Worm (Caenorhabditis elegans) whole organism, midembryonic: Measurements from ENCODE around the gene F53H2.1.

Experiments used
- flt-1 ChIP-seq: fragments of 200-800 bp; sonication (Bioruptor generic); IDR thresholded peaks from 2 replicates; pipeline ENCODE4 v1.3.6; 2022; ENCODE audit warnings: missing genetic modification characterization, missing compliant biosample characterization
- ref-1 ChIP-seq: fragments of 200-800 bp; sonication (Bioruptor generic); conservative IDR thresholded peaks from 2 replicates; pipeline ENCODE4 v1.3.6; 2022; ENCODE audit warnings: missing genetic modification reagents, missing genetic modification characterization, missing compliant biosample characterization
- ztf-23 ChIP-seq: fragments of 200-800 bp; sonication (Bioruptor generic); IDR thresholded peaks from 2 replicates; pipeline ENCODE4 v1.3.6; 2022; ENCODE audit warnings: missing genetic modification reagents, missing genetic modification characterization, missing compliant biosample characterization

DNA sequence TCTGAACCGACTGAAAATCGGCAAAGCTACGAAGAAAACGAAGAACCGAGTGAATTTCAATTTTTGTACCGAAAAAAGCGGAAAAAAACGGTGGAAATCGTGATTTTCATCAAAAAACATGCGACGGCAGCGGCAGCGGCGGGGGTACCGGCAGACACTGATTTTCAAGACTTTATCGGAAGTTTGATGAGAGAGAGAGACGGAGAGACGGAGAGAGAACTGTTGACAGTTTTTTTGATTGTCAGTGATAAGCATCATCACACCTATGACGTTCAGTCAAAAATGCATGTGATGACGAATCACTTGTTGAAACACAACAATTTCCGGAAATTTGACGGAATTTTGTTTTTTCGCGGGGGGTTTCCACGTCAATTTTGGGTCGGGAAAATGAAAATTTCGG lies 25.9 kb downstream of the F53H2.1 start:
- TF ChIP-seq ztf-23 (no peak), ref-1 (GFP tag; lab: Robert Waterston, UW) (no peak), flt-1 (GFP tag; lab: Robert Waterston, UW) (no peak)
